Fruit fly (Drosophila melanogaster) whole organism, pupa: Measurements from ENCODE around the gene CG13300.

Experiments used
- CG13204 ChIP-seq: fragments of 200-800 bp; sonication (Bioruptor generic); optimal IDR thresholded peaks from 2 replicates; lab custom pipeline; 2018; ENCODE audit warnings: missing biosample characterization, mild to moderate bottlenecking, missing genetic modification characterization, moderate library complexity
- CG4496 ChIP-seq: fragments of 200-800 bp; sonication (Bioruptor generic); IDR thresholded peaks from 3 replicates; pipeline ENCODE4 v1.3.6; 2022; ENCODE audit warnings: missing biosample characterization, missing genetic modification characterization
- Pif1B ChIP-seq: fragments of 200-800 bp; sonication (Bioruptor generic); optimal IDR thresholded peaks from 3 replicates; lab custom pipeline; 2016; ENCODE audit warnings: missing biosample characterization, missing genetic modification characterization
- Snoo ChIP-seq: fragments of 200-800 bp; sonication (Bioruptor generic); optimal IDR thresholded peaks from 3 replicates; lab custom pipeline; 2017; ENCODE audit warnings: missing biosample characterization, mild to moderate bottlenecking, missing genetic modification characterization, inconsistent platforms
- fd96Ca ChIP-seq: fragments of 200-800 bp; sonication (Bioruptor generic); IDR thresholded peaks from 3 replicates; pipeline ENCODE4 v1.3.6; 2022; ENCODE audit warnings: missing biosample characterization, missing genetic modification characterization

- no peak for TF ChIP-seq fd96Ca
- TF ChIP-seq CG13204 (GFP tag; lab: Kevin White, UChicago) = no peak
- no peak for TF ChIP-seq CG4496 (GFP tag; lab: Robert Waterston, UW)
- no peak for TF ChIP-seq Pif1B (GFP tag; lab: Kevin White, UChicago)
- no peak for TF ChIP-seq Snoo (tag; lab: Kevin White, UChicago)
Measured at dm6 chr3L:6344243-6344642, 7.9 kb downstream of the CG13300 start.
